Fruit fly (Drosophila melanogaster) ovary, adult (tissue): ENCODE measurements around the gene CG12091.

Experiments used
- CG17801 ChIP-seq: fragments of 200-800 bp; optimal IDR thresholded peaks from 2 replicates; lab custom pipeline; 2019; ENCODE audit warnings: missing biosample characterization, mild to moderate bottlenecking, missing genetic modification characterization, moderate library complexity; ENCODE audit not compliant: partially characterized antibody

CG12091 gene

DNA sequence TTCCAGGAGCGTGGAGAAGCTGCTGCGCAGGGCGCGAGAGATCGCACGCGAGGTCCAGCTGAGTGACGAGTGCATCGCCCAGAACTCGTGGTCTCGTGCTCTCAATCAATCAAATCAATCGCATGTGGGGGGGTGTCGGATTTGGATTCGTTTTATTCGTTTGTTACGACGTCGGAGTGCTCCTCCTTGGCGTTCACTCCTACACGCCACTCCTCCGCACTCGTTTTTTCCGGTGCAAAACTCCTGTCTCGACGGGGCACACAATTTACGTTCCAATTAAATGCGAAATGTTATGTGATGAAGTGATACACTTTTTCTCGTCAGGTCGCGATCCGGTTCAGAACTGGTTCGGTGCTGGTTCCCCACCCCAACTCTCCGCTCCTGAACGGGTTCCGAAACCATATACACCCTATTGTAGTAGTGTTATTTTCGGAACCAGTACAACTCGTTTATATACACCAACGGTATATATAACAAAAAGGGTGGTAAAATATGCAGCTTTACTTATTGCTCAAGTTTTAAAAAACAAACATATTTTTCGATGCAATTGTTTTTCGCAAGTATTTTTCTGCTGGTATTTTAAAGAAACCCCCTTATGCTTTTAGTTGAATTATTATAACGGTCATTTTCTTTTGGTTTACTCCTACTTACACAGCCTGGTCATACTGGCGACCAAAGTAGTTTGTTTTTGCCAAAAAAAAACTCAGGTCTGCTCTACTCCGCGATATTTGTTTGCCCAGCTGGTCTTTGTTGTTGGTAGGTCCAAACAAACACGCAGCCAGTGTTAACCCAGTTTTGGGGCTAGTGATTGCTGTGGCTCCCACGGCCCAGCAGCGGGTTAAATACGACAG, at the start of gene CG12091, which contains the start of gene pns:
CG12091 (minus strand) TSS at position 349 of the 851 bp plus-strand sequence.
pns (plus strand) TSS at position 651 of the 851 bp plus-strand sequence.
- peak; percentile 57 for TF ChIP-seq CG17801 (GFP tag; lab: Kevin White, UChicago)

DNA sequence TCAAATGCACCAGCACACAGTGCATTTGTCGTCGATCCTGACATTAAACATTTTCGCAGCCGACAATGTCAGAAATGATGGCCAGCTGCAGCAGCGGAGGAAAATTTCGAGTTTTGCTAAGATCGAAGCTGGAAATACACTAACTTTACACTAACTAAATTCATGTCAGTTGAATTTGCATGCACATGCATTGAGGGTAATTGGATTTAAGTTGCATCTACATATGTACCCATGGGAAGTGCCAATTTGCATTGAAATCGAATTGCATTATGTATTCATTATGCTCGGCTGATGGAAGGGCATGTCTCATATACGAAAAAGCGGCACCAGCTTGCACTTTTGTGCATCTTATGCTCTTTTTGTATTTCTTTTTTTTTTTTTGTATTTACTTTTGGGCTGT, 48.1 kb upstream of the CG12091 start:
- TF ChIP-seq CG17801 (GFP tag; lab: Kevin White, UChicago): peak; percentile 85

DNA sequence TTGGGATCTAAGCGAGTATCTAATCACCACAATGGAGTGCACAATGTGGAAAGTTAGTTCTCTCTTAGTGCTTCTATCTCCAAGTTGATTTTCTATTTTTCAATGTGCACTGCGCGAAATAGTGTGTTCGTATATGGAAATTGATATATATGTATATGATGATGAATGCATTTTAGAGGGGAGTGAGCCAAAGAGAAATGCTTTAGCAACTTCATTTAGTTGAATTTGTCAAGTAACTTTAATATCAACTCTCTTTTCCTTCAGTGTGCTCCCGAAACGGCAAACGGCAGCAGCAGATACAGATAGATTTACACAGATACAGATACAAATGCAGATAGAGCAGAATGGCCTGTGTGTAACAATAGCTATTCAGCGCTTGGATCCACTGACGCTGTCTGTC, 47.4 kb upstream of the CG12091 start:
- TF ChIP-seq CG17801 (GFP tag; lab: Kevin White, UChicago): no peak

DNA sequence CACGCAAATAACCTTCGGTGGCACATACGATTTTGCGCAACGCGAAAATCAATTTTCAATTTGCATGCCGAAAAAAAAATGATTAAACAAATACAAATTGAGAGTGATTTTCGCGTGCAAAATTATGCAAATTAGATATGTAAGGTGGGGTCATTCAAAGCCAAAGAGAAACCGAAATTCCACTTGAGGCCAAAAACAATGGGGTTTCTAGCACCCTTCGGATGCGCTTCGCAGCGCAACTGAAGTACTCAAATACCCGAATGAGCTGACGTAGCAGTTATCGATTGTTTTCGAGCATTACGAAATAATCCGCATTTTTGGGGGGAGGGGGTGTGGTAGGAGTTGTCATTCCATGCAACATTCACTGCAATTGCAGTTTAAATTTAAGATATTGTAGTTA, 44.2 kb upstream of the CG12091 start:
- no peak for TF ChIP-seq CG17801 (GFP tag; lab: Kevin White, UChicago)

DNA sequence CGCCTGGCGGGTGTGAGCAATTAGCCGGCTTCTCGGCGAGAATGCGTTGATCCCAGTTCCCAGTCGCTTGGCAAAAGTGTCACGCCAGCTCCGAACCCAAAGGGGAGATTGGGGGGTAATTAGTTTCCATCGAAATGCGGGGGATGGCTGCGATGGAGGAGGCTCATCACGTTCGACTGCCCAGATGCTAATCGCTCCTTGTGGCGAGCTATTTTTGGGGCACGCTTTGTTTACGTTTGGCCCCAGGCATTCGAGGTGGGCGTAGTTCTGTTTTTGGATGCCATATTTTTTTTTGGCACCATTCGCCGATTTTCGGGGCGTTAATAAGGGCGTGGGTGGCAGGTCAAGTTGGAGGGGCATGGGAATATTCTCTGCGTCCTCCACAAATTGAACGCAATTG, 43.6 kb upstream of the CG12091 start:
- no peak for TF ChIP-seq CG17801 (GFP tag; lab: Kevin White, UChicago)

DNA sequence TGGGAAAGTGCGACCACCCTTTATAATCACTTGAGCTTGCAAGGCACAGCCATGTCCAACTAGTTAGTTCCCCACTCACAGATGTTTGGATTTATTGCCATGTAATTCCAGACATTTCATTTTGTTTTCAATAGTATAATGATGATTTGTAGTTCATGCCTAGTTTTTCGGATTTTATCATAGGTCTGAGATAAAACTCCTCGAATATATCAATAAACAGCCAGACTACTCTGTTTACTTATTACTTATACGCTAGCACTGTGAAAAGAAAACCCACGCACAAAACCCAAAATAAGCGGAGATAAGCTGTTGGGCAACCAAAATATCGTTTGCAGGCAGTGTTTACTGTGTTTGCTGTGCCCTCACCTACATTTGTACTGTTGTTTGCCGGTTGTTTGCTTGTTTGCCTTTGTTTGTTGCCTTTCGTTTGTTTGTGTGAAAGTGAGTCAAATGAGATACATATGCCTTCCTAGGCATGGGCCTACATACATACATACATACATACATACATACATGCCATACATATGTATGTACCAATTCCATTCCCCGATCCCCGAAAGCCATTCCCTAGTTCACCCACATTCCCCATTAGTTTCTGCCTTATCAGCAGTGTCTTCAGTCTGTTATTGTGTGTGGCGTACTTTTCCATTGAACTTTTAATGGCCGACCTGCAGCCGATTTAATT, 42.7 kb upstream of the CG12091 start:
- TF ChIP-seq CG17801 (GFP tag; lab: Kevin White, UChicago): no peak

DNA sequence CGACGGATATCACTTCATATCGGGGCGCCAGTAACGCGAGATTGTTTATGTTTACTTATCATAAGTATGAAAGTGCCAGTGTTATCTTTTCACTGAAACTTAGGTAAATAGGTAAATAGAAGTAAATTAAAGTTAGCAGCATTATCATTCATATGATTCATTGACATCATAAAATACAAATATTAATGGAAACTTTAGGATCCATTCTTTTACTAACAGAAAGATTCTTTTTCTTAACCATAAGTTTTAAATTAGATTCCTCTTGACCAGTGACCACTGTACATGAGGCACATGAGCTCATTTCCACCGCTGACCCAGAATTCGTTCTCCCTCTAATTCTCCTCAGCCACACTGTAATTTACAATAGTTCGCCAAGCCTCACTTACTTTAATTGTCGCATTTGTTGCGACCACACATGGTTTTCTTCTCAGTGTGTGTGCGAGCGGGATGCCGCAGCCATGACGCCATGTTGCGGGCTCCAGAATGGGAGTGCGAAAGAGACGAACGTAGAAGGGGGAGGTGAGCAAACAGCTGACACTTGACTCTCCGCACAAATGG, 41.8 kb upstream of the CG12091 start:
- TF ChIP-seq CG17801 (GFP tag; lab: Kevin White, UChicago): no peak

DNA sequence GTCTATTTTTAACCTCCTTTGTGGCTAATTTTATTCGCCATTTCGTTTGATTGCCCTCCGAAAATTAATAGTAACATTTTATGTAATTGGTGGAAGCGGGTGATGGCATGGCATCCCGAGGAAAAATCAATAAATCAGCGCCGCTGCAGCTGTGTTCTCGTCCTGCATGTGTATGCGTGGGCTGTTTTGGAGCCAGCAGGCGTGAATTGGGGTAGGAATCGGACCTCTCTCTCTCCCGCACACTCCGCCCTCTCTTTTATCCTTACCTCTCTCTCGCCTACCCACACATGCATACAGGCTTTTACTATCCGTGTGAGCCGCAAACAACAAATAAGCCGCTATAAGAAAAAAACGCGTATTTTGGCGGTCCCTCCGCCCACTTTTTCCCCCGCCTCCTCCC, 40.7 kb upstream of the CG12091 start:
- no peak for TF ChIP-seq CG17801 (GFP tag; lab: Kevin White, UChicago)

DNA sequence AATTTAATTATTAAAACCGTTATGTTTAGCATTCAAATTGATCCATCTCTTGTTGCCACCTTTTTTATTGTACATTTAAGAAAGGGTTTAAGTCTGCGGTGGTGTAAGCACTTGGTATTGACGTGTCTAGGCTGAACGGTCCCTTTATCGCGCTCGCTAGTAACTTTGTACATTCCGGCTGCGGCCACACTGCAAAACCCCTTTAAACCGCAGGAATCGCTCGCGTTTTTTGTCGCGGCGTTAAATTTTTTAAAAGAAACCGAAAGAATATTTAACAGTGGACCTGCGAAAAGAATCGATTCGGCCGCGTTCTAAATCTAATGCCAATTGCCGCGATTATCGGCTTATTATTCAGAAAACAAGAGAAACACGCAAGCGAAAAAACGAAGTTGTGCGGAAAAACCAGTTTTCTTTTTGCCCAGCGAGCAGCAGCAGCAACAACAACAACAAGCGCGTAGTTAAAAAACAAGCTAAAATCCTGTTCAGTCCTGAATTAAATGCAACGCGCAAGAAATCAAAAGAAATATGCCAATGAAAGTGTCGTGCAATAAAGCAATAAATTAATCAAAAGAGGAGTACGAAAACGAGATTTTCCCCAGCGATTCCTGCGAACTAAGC, 40.0 kb upstream of the CG12091 start, which contains the start of gene CG13917:
CG13917 (plus strand) TSS at position 211 of the 618 bp plus-strand sequence.
- peak; percentile 33 for TF ChIP-seq CG17801 (GFP tag; lab: Kevin White, UChicago)

DNA sequence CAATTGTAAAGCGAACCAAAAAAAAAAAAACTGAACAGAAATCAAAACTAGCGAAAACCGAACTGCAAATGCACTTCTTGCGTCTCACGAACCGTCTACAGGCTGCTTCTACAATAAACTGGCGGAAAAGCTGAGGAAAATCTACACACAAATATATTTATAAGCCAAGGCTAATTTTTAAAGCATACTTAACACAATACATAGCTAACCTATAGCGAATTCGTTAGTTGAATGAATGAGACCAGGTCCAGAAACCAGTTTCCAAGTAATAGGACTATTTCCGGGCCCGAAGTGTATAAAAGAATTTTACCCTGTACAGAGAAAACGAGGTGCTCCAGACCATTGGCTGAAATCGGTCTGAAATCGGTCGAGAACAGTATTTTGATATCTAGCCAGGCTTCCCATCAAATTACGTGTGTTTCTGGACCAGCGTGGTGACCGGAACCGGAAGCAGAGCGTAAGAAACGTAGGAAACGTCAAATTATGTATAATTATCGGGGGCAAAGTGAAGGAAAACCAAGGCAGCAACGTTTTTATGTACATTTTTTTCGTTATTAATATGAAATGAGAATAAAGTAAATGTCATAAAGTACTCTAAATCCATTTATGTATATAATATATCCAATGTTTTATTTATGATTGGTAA, 39.2 kb upstream of the CG12091 start:
- no peak for TF ChIP-seq CG17801 (GFP tag; lab: Kevin White, UChicago)

DNA sequence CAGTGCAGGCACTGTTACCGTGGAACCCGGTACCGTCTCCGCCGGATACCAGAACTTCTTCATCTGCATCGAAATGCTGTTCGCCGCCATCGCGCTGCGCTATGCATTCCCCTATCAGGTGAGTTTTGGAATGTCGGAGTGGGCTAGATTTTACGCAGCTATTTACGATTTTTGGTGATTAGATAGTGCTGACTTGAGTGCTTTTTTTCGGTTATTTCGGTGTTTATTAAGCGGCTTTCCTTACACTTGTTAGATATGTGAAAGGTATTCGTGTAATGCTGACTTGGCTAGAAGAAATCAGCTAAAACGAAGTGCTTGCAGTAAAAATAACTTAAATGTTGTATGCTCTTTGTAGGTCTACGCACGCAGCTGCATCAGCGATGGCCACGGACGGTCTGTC, 36.6 kb upstream of the CG12091 start:
- no peak for TF ChIP-seq CG17801 (GFP tag; lab: Kevin White, UChicago)

DNA sequence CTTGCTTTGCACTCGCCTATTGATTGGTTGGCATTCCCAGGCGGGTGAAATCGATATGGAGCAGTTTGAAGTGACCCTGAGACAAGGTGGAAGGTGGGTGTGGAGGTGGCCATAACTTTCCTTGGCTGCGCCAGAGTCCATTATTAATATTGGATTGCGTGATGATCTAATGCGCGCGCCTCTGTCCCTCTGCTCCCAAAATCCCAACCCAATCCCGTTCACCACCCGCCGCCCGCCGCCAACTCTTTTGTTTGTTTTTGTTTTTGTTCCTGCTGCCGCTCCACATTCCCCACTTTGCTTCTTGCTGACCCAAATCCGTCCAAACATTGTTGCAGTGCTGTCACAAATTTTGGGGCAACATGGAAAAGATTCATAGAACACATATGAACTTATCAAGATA, 34.4 kb upstream of the CG12091 start:
- no peak for TF ChIP-seq CG17801 (GFP tag; lab: Kevin White, UChicago)

DNA sequence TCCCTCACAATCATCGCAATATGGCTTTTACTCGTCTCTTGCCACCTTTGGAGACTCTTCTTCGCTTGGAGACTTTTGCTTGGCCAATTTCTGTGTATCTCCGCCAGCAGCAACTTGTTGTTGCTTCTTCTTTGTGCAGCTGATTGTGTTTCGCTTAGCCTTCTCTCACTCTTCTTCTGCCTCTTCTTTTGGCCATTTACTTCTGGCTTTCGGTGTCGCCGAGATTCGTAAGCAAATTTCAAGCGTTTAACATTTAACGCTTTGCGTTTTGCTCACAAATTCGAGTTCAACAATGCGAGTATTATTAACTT, 33.3 kb upstream of the CG12091 start:
- no peak for TF ChIP-seq CG17801 (GFP tag; lab: Kevin White, UChicago)

DNA sequence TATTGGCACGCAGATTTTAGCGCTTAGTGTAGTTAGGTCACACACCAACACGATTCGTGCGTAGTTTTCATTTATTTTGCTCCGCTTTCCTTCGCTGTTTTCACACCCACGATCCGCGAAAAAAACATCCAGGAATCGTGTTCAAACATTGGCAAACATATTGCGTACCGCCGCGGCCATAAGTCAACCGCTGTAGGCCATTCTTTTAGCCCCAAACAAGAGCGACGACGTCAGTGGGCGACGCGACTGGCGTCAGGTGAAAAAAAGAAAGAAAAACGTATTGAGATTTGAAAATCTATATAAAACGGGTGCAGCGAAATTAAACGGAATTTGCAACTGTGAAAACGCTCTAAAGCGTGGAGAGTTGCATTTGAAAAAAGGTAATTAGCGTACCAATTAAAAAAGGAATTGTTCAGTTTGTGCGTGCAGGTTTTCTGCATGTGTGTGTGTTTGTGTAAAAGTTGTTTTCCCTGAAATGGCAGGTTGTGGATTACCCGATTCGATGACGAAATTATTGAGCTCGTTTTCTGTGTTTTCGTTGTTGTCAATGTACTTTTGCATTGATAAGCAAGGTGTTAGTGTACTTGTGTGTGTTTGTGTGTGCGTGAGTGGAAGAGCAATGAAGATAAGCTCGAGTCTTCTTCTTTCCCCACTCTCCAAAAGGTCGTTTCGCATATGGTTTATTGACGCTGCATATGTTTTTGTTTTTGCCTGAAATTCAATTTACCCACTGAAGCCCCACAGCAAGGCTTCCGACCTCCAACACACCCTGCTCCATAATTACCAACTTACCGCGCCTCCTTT, 32.7 kb upstream of the CG12091 start, which contains the start of gene Tmep:
Tmep (plus strand) TSS at position 20 of the 804 bp plus-strand sequence.
- no peak for TF ChIP-seq CG17801 (GFP tag; lab: Kevin White, UChicago)
